Fruit fly (Drosophila melanogaster) whole organism, pupa: ENCODE results near the gene pasi2.

ENCODE experiments used
- CG14655 ChIP-seq: fragments of 200-800 bp; sonication (Bioruptor generic); optimal IDR thresholded peaks from 3 replicates; lab custom pipeline; 2017; ENCODE audit warnings: mild to moderate bottlenecking, missing biosample characterization, missing genetic modification reagents, missing genetic modification characterization
- CG8159 ChIP-seq: fragments of 200-800 bp; sonication (Bioruptor generic); optimal IDR thresholded peaks from 3 replicates; lab custom pipeline; 2018; ENCODE audit warnings: missing biosample characterization, mild to moderate bottlenecking, missing genetic modification characterization, moderate library complexity
- D1 ChIP-seq: fragments of 200-800 bp; sonication (Bioruptor generic); optimal IDR thresholded peaks from 2 replicates; lab custom pipeline; 2018; ENCODE audit warnings: missing biosample characterization, mild to moderate bottlenecking, missing genetic modification characterization, moderate library complexity
- EcR ChIP-seq: fragments of 200-800 bp; sonication (Bioruptor generic); optimal IDR thresholded peaks from 3 replicates; lab custom pipeline; 2019; ENCODE audit warnings: missing biosample characterization, missing genetic modification characterization, mild to moderate bottlenecking, moderate library complexity, missing genetic modification reagents
- Snoo ChIP-seq: fragments of 200-800 bp; sonication (Bioruptor generic); optimal IDR thresholded peaks from 3 replicates; lab custom pipeline; 2017; ENCODE audit warnings: missing biosample characterization, mild to moderate bottlenecking, missing genetic modification characterization, inconsistent platforms
- gl ChIP-seq: fragments of 200-800 bp; sonication (Bioruptor generic); optimal IDR thresholded peaks from 2 replicates; lab custom pipeline; 2018; ENCODE audit warnings: missing biosample characterization, mild to moderate bottlenecking, missing genetic modification characterization

DNA sequence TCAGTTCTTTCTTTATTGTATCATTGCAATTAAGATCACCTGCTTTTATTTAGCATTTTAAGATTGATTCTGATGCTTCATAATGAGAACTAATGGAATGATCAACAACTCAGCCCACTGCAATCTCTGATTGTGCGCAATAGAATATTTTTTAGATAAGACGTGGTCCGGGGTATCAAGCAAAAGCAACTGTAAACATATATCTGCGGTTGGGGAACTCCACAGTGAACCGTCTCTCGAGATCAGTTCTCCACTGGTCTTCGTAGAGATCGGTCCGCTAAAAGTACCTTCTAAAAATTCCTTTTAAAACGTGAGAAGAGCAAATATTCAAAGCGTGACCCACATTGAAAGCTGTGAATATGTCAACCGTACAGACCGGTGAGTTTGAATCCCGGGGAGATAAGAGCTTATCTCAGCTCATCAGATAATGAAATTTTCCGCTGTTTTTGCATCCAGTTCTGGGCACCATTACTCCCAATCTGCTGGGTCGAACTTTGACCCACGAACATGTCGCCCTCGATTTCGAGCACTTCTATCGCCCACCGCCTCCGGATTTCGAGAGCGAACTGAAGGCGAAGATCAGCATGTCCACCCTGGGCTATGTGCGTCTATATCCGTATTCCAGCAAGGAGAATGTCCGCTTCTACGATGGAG is 28.2 kb downstream of the pasi2 start, which contains the start of gene CG18473:
- no peak for TF ChIP-seq CG14655
- no peak for TF ChIP-seq EcR (GFP tag; lab: Kevin White, UChicago)
- no peak for TF ChIP-seq D1
- TF ChIP-seq CG8159 (tag; lab: Kevin White, UChicago): no peak
- no peak for TF ChIP-seq Snoo (tag; lab: Kevin White, UChicago)
- no peak for TF ChIP-seq gl
